Worm (Caenorhabditis elegans) whole organism, mixed stage, embryonic: ENCODE results near the gene his-31.

Experiments used
- M03D4.4 ChIP-seq: sonication (generic microtip); optimal IDR thresholded peaks from 2 replicates; lab custom pipeline; 2017; ENCODE audit warnings: mild to moderate bottlenecking, missing genetic modification characterization, missing compliant biosample characterization
- bed-3 ChIP-seq: fragments of 200-800 bp; sonication (Bioruptor generic); optimal IDR thresholded peaks from 3 replicates; lab custom pipeline; 2018; ENCODE audit warnings: mild to moderate bottlenecking, missing genetic modification characterization, moderate library complexity, missing compliant biosample characterization
- blmp-1 ChIP-seq: fragments of 150-350 bp; optimal IDR thresholded peaks from 2 replicates; lab custom pipeline; 2014; ENCODE audit warnings: missing biosample characterization, missing genetic modification characterization
- ceh-39 ChIP-seq: fragments of 150-350 bp; optimal IDR thresholded peaks from 2 replicates; lab custom pipeline; 2014; ENCODE audit warnings: missing biosample characterization, missing genetic modification characterization
- ceh-43 ChIP-seq: fragments of 200-800 bp; sonication (Bioruptor generic); optimal IDR thresholded peaks from 2 replicates; lab custom pipeline; 2018; ENCODE audit warnings: mild to moderate bottlenecking, missing genetic modification characterization, moderate library complexity, missing compliant biosample characterization
- ceh-83 ChIP-seq: fragments of 200-800 bp; sonication (Bioruptor generic); optimal IDR thresholded peaks from 2 replicates; lab custom pipeline; 2018; ENCODE audit warnings: mild to moderate bottlenecking, missing genetic modification characterization, missing compliant biosample characterization
- ces-1 ChIP-seq: fragments of 150-350 bp; optimal IDR thresholded peaks from 2 replicates; lab custom pipeline; 2014; ENCODE audit warnings: missing biosample characterization, missing genetic modification reagents, missing genetic modification characterization
- cnd-1 ChIP-seq: fragments of 200-800 bp; sonication (Bioruptor generic); optimal IDR thresholded peaks from 2 replicates; lab custom pipeline; 2018; ENCODE audit warnings: mild to moderate bottlenecking, missing genetic modification characterization, missing compliant biosample characterization
- drap-1 ChIP-seq: fragments of 200-800 bp; sonication (Bioruptor generic); optimal IDR thresholded peaks from 3 replicates; lab custom pipeline; 2018; ENCODE audit warnings: mild to moderate bottlenecking, missing genetic modification characterization, missing compliant biosample characterization
- elt-1 ChIP-seq: sonication (generic microtip); optimal IDR thresholded peaks from 2 replicates; lab custom pipeline; 2017; ENCODE audit warnings: missing genetic modification characterization, mild to moderate bottlenecking, missing compliant biosample characterization, antibody characterized with exemption, moderate library complexity, borderline replicate concordance; ENCODE audit not compliant: insufficient read depth
- elt-3 ChIP-seq: fragments of 150-350 bp; optimal IDR thresholded peaks from 2 replicates; lab custom pipeline; 2014; ENCODE audit warnings: missing biosample characterization, missing genetic modification characterization
- flh-1 ChIP-seq: fragments of 200-800 bp; sonication (Bioruptor generic); optimal IDR thresholded peaks from 2 replicates; lab custom pipeline; 2018; ENCODE audit warnings: mild to moderate bottlenecking, missing genetic modification characterization, moderate library complexity, missing compliant biosample characterization
- hlh-1 ChIP-seq: fragments of 150-350 bp; optimal IDR thresholded peaks from 2 replicates; lab custom pipeline; 2014; ENCODE audit warnings: missing biosample characterization, missing genetic modification reagents, missing genetic modification characterization
- lin-13 ChIP-seq: fragments of 150-350 bp; optimal IDR thresholded peaks from 2 replicates; lab custom pipeline; 2014; ENCODE audit warnings: missing biosample characterization, missing genetic modification characterization
- lin-32 ChIP-seq: fragments of 200-800 bp; sonication (Bioruptor generic); optimal IDR thresholded peaks from 2 replicates; lab custom pipeline; 2018; ENCODE audit warnings: mild to moderate bottlenecking, missing genetic modification characterization, missing compliant biosample characterization
- lsy-2 ChIP-seq: fragments of 150-350 bp; optimal IDR thresholded peaks from 2 replicates; lab custom pipeline; 2014; ENCODE audit warnings: missing biosample characterization, missing genetic modification characterization
- mab-5 ChIP-seq: fragments of 150-350 bp; optimal IDR thresholded peaks from 2 replicates; lab custom pipeline; 2014; ENCODE audit warnings: missing biosample characterization, missing genetic modification characterization
- mep-1 ChIP-seq: fragments of 150-350 bp; optimal IDR thresholded peaks from 2 replicates; lab custom pipeline; 2017; ENCODE audit warnings: missing biosample characterization, missing genetic modification reagents, missing genetic modification characterization, inconsistent platforms
- mls-2 ChIP-seq: sonication (generic microtip); optimal IDR thresholded peaks from 2 replicates; lab custom pipeline; 2016; ENCODE audit warnings: mild to moderate bottlenecking, missing genetic modification characterization, moderate library complexity, missing compliant biosample characterization
- nhr-12 ChIP-seq: fragments of 150-350 bp; optimal IDR thresholded peaks from 2 replicates; lab custom pipeline; 2014; ENCODE audit warnings: missing biosample characterization, missing genetic modification characterization
- nhr-2 ChIP-seq: fragments of 150-350 bp; optimal IDR thresholded peaks from 2 replicates; lab custom pipeline; 2014; ENCODE audit warnings: missing biosample characterization, missing genetic modification characterization
- nhr-237 ChIP-seq: fragments of 150-350 bp; optimal IDR thresholded peaks from 2 replicates; lab custom pipeline; 2014; ENCODE audit warnings: missing biosample characterization, missing genetic modification characterization
- nhr-76 ChIP-seq: sonication (generic microtip); optimal IDR thresholded peaks from 2 replicates; lab custom pipeline; 2017; ENCODE audit warnings: missing biosample characterization, missing genetic modification characterization
- pha-4 ChIP-seq: fragments of 150-350 bp; optimal IDR thresholded peaks from 2 replicates; lab custom pipeline; 2018; ENCODE audit warnings: missing biosample characterization, missing genetic modification reagents, missing genetic modification characterization
- sem-2 ChIP-seq: fragments of 200-800 bp; sonication (Bioruptor generic); optimal IDR thresholded peaks from 2 replicates; lab custom pipeline; 2018; ENCODE audit warnings: mild to moderate bottlenecking, missing genetic modification characterization, missing compliant biosample characterization
- snpc-4 ChIP-seq: fragments of 150-350 bp; optimal IDR thresholded peaks from 2 replicates; lab custom pipeline; 2014; ENCODE audit warnings: missing biosample characterization, missing genetic modification characterization
- tbx-8 ChIP-seq: fragments of 200-800 bp; sonication (Bioruptor generic); optimal IDR thresholded peaks from 2 replicates; lab custom pipeline; 2018; ENCODE audit warnings: mild to moderate bottlenecking, missing genetic modification characterization, moderate library complexity, missing compliant biosample characterization
- unc-120 ChIP-seq: sonication (generic microtip); optimal IDR thresholded peaks from 2 replicates; lab custom pipeline; 2017; ENCODE audit warnings: missing genetic modification characterization, missing compliant biosample characterization; ENCODE audit not compliant: poor library complexity, severe bottlenecking
- unc-39 ChIP-seq: fragments of 150-350 bp; optimal IDR thresholded peaks from 2 replicates; lab custom pipeline; 2014; ENCODE audit warnings: missing biosample characterization, missing genetic modification characterization
- unc-62 ChIP-seq: fragments of 150-350 bp; optimal IDR thresholded peaks from 2 replicates; lab custom pipeline; 2014; ENCODE audit warnings: missing biosample characterization, missing genetic modification reagents, missing genetic modification characterization
- zip-8 ChIP-seq: fragments of 150-350 bp; optimal IDR thresholded peaks from 2 replicates; lab custom pipeline; 2014; ENCODE audit warnings: missing biosample characterization, missing genetic modification characterization
- ztf-11 ChIP-seq: fragments of 150-350 bp; optimal IDR thresholded peaks from 2 replicates; lab custom pipeline; 2014; ENCODE audit warnings: missing biosample characterization, missing genetic modification characterization

Gene his-31

DNA sequence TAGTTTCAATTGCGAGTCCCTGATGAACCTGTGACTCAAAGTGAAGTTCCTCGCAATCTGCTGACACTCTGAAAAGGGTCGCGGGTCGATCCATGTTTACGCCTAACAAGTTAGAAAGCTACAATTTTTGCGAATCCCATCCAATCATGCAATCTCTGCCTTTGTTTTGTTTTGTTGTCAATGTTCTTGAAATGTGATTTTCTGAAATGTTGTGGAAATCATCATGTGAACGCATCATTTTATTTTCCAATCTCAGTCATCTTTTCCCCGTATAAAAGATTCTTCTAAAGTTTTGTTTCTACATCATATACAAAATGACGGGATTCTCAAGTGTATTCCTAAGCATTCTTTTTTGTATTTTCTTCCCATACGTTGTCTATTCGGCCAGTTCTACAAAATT lies 14.3 kb upstream of the his-31 start, which contains the start of gene F17E9.4:
Gene F17E9.4, plus strand, starts transcription at position 301 of the 400 bp plus-strand sequence.
- no peak for TF ChIP-seq ceh-39 (tag; lab: Kevin White, UChicago)
- TF ChIP-seq blmp-1, result no peak
- TF ChIP-seq ceh-43, result no peak
- no peak for TF ChIP-seq pha-4 (tag; lab: Kevin White, UChicago)
- no peak for TF ChIP-seq unc-120 (tag; lab: Kevin White, UChicago)
- TF ChIP-seq unc-62 (GFP tag; lab: Kevin White, UChicago), result no peak
- no peak for TF ChIP-seq snpc-4 (tag; lab: Kevin White, UChicago)
- no peak for TF ChIP-seq elt-3
- no peak for TF ChIP-seq nhr-76
- TF ChIP-seq, all 35 proteins: peak for 0

DNA sequence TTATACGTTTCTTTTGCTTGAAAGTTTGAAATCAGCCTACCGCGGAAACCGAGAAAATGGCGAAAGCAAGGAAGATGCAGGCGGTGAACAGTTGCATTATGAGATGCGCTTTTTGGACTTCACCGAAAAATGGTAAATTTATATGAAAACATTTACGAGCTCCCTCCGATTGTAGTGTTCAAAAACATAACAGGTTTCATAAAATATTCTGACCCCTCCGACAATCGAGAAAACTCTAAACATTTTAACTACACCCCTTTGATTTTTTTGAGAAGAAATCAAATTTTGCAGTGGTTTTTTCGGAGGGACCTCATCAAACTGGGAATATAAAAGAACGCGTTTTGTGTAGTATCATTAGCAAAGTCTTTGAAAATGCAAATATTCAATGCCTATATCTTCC lies 13.3 kb upstream of the his-31 start, which contains the start of the genes F17E9.18 and F17E9.15:
Gene F17E9.18, minus strand, starts transcription at position 101 of the 400 bp plus-strand sequence.
Gene F17E9.15, plus strand, starts transcription at position 368 of the 400 bp plus-strand sequence.
- TF ChIP-seq nhr-2 (tag; lab: Kevin White, UChicago) (no peak), pha-4 (tag; lab: Kevin White, UChicago) (no peak), unc-39 (tag; lab: Kevin White, UChicago) (no peak), ceh-83 (no peak), sem-2 (no peak), elt-1 (tag; lab: Kevin White, UChicago) (no peak), drap-1 (GFP tag; lab: Kevin White, UChicago) (no peak), M03D4.4 (tag; lab: Kevin White, UChicago) (no peak), tbx-8 (GFP tag; lab: Kevin White, UChicago) (no peak), mep-1 (tag; lab: Kevin White, UChicago) (no peak), unc-120 (tag; lab: Kevin White, UChicago) (no peak), unc-62 (GFP tag; lab: Kevin White, UChicago) (no peak), mls-2 (tag; lab: Kevin White, UChicago) (no peak), elt-3 (no peak), blmp-1 (no peak), lin-32 (GFP tag; lab: Kevin White, UChicago) (no peak), cnd-1 (tag; lab: Kevin White, UChicago) (no peak)

DNA sequence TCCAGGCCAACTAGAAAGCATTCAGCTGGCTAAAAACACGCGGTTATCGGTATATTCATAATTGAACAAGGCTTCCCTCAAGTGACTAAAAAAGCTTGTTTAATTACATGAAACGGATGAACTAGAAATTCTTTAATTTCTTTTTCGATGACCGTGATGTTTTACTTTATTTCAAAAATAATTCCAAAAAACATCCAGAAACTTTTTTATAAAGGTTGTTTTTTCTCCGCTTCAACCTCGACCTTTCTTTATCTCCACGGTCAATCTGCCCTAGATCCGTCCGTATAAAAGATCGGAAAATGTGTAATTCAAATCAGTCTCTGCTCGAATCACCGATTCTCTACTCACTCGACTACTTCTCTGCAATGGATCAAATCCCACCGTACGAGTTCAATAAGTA lies 11.7 kb upstream of the his-31 start, which contains the start of gene F17E9.5:
Gene F17E9.5, plus strand, starts transcription at position 301 of the 400 bp plus-strand sequence.
- TF ChIP-seq elt-1 (tag; lab: Kevin White, UChicago) (no peak), pha-4 (tag; lab: Kevin White, UChicago) (no peak), unc-62 (GFP tag; lab: Kevin White, UChicago) (no peak), ces-1 (GFP tag; lab: Kevin White, UChicago) (no peak), drap-1 (GFP tag; lab: Kevin White, UChicago) (no peak), nhr-12 (tag; lab: Kevin White, UChicago) (no peak), mab-5 (tag; lab: Kevin White, UChicago) (no peak), ztf-11 (no peak), zip-8 (no peak), unc-39 (tag; lab: Kevin White, UChicago) (no peak), ceh-43 (no peak), snpc-4 (tag; lab: Kevin White, UChicago) (no peak), tbx-8 (GFP tag; lab: Kevin White, UChicago) (no peak)

DNA sequence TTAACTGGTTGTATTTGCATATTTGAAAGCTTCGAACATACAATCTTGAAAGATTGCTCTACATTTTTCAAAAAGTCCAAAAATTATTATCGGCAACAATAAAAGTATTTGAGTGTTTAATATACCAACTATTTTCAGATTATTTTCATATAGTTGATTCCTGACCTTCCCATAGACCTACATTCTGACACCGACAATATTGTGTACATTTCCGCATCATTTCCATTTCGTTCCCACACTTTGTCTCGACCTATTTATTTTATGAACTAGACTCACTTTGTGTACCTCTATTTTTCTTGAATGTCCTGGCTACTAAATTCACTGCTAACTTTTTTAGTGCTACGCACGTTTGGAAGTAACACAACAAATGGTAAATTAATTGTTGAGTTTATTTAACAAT lies 8.6 kb upstream of the his-31 start, which contains the start of gene lgc-5:
Gene lgc-5, plus strand, starts transcription at position 301 of the 400 bp plus-strand sequence.
- no peak for TF ChIP-seq cnd-1 (tag; lab: Kevin White, UChicago)
- TF ChIP-seq nhr-76, result no peak
- no peak for TF ChIP-seq mls-2 (tag; lab: Kevin White, UChicago)
- no peak for TF ChIP-seq ceh-39 (tag; lab: Kevin White, UChicago)
- no peak for TF ChIP-seq nhr-2 (tag; lab: Kevin White, UChicago)
- no peak for TF ChIP-seq mab-5 (tag; lab: Kevin White, UChicago)
- no peak for TF ChIP-seq unc-120 (tag; lab: Kevin White, UChicago)
- no peak for TF ChIP-seq ztf-11
- no peak for TF ChIP-seq elt-3
- no peak for TF ChIP-seq lin-32 (GFP tag; lab: Kevin White, UChicago)
- no peak for TF ChIP-seq lin-13 (tag; lab: Kevin White, UChicago)
- no peak for TF ChIP-seq snpc-4 (tag; lab: Kevin White, UChicago)
- TF ChIP-seq mep-1 (tag; lab: Kevin White, UChicago), result no peak
- no peak for TF ChIP-seq nhr-237 (tag; lab: Kevin White, UChicago)
- no peak for TF ChIP-seq unc-62 (GFP tag; lab: Kevin White, UChicago)
- no peak for TF ChIP-seq sem-2
- TF ChIP-seq tbx-8 (GFP tag; lab: Kevin White, UChicago), result no peak
- no peak for TF ChIP-seq M03D4.4 (tag; lab: Kevin White, UChicago)
- TF ChIP-seq elt-1 (tag; lab: Kevin White, UChicago), result no peak

DNA sequence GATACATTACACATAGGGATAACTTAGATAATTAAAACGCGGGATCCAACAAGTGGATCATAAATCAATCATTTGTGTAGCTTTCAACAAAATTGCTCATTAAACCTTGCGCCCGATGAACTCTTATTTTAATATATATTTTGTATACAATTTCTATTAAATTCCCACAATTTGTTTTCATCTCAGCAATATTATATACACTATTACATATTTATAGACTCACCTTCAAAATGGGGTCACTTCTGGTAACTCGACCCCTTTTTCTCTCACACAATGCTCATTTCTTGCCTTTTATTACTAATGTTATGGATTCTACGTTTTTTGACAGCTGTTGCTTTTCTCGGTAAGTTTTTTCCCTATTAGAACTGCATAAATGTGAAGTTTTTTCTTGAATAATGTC lies 5.9 kb upstream of the his-31 start, which contains the start of gene lgc-6:
Gene lgc-6, plus strand, starts transcription at position 301 of the 400 bp plus-strand sequence.
- TF ChIP-seq tbx-8 (GFP tag; lab: Kevin White, UChicago) (no peak), blmp-1 (no peak), bed-3 (GFP tag; lab: Kevin White, UChicago) (no peak), pha-4 (tag; lab: Kevin White, UChicago) (no peak), ceh-43 (no peak), flh-1 (GFP tag; lab: Kevin White, UChicago) (no peak), hlh-1 (no peak), elt-1 (tag; lab: Kevin White, UChicago) (no peak), nhr-2 (tag; lab: Kevin White, UChicago) (no peak), M03D4.4 (tag; lab: Kevin White, UChicago) (no peak), unc-120 (tag; lab: Kevin White, UChicago) (no peak), lsy-2 (no peak), zip-8 (no peak), ces-1 (GFP tag; lab: Kevin White, UChicago) (no peak)
